Worm (Caenorhabditis elegans) whole organism, L2 larva: ENCODE measurements around the gene rcat-1.

ENCODE experiments used
- C34F6.9 ChIP-seq: fragments of 150-350 bp; optimal IDR thresholded peaks from 2 replicates; lab custom pipeline; 2014; ENCODE audit warnings: missing biosample characterization, missing genetic modification characterization
- F13H6.1 ChIP-seq: sonication (generic microtip); optimal IDR thresholded peaks from 2 replicates; lab custom pipeline; 2016; ENCODE audit warnings: missing genetic modification characterization, missing compliant biosample characterization
- R02D3.7 ChIP-seq: fragments of 150-350 bp; optimal IDR thresholded peaks from 2 replicates; lab custom pipeline; 2014; ENCODE audit warnings: missing biosample characterization, missing genetic modification characterization
- Y55F3AM.14 ChIP-seq: fragments of 200-800 bp; sonication (Bioruptor generic); optimal IDR thresholded peaks from 2 replicates; lab custom pipeline; 2018; ENCODE audit warnings: mild to moderate bottlenecking, missing genetic modification characterization, missing compliant biosample characterization
- ZK546.5 ChIP-seq: sonication (generic microtip); optimal IDR thresholded peaks from 2 replicates; lab custom pipeline; 2017; ENCODE audit warnings: missing biosample characterization, missing genetic modification characterization
- aly-2 ChIP-seq: fragments of 150-350 bp; optimal IDR thresholded peaks from 2 replicates; lab custom pipeline; 2014; ENCODE audit warnings: missing biosample characterization, missing genetic modification characterization
- ama-1 ChIP-seq: fragments of 150-350 bp; optimal IDR thresholded peaks from 2 replicates; lab custom pipeline; 2018; ENCODE audit warnings: inconsistent platforms
- blmp-1 ChIP-seq: sonication (generic microtip); optimal IDR thresholded peaks from 2 replicates; lab custom pipeline; 2017; ENCODE audit warnings: missing genetic modification characterization, mild to moderate bottlenecking, missing compliant biosample characterization, antibody characterized with exemption, moderate library complexity; ENCODE audit not compliant: insufficient read depth
- ceh-16 ChIP-seq: fragments of 150-350 bp; optimal IDR thresholded peaks from 2 replicates; lab custom pipeline; 2014; ENCODE audit warnings: missing biosample characterization, missing genetic modification characterization
- ceh-82 ChIP-seq: fragments of 150-350 bp; optimal IDR thresholded peaks from 2 replicates; lab custom pipeline; 2014; ENCODE audit warnings: missing biosample characterization, missing genetic modification characterization
- crh-2 ChIP-seq: sonication (generic microtip); optimal IDR thresholded peaks from 2 replicates; lab custom pipeline; 2017; ENCODE audit warnings: missing biosample characterization, missing genetic modification characterization
- dmd-4 ChIP-seq: sonication (generic microtip); optimal IDR thresholded peaks from 2 replicates; lab custom pipeline; 2017; ENCODE audit warnings: missing biosample characterization, missing genetic modification characterization
- egl-27 ChIP-seq: sonication (generic microtip); optimal IDR thresholded peaks from 3 replicates; lab custom pipeline; 2017; ENCODE audit warnings: missing biosample characterization, missing genetic modification reagents, missing genetic modification characterization
- fos-1 ChIP-seq: fragments of 150-350 bp; optimal IDR thresholded peaks from 2 replicates; lab custom pipeline; 2014; ENCODE audit warnings: missing biosample characterization, missing genetic modification characterization
- gmeb-1 ChIP-seq: fragments of 150-350 bp; optimal IDR thresholded peaks from 2 replicates; lab custom pipeline; 2014; ENCODE audit warnings: missing biosample characterization, missing genetic modification characterization
- lin-11 ChIP-seq: fragments of 150-350 bp; sonication (generic microtip); optimal IDR thresholded peaks from 2 replicates; lab custom pipeline; 2014; ENCODE audit warnings: missing biosample characterization, missing genetic modification characterization, inconsistent platforms, mixed read lengths
- lin-13 ChIP-seq: fragments of 150-350 bp; optimal IDR thresholded peaks from 2 replicates; lab custom pipeline; 2014; ENCODE audit warnings: missing biosample characterization, missing genetic modification reagents, missing genetic modification characterization
- lsy-2 ChIP-seq, 2 experiments: fragments of 150-350 bp in 1 of 2; sonication (generic microtip) in 1 of 2; optimal IDR thresholded peaks; 2 replicates each; lab custom pipeline; 2014 to 2017; ENCODE audit warnings: missing biosample characterization in 2 of 2, missing genetic modification characterization in 2 of 2
- mab-5 ChIP-seq: fragments of 150-350 bp; optimal IDR thresholded peaks from 2 replicates; lab custom pipeline; 2014; ENCODE audit warnings: missing biosample characterization, missing genetic modification characterization
- mbf-1 ChIP-seq: sonication (generic microtip); optimal IDR thresholded peaks from 2 replicates; lab custom pipeline; 2017; ENCODE audit warnings: missing biosample characterization, missing genetic modification characterization
- mdl-1 ChIP-seq, 2 experiments: fragments of 150-350 bp in 1 of 2; sonication (generic microtip) in 1 of 2; optimal IDR thresholded peaks; 2 replicates each; lab custom pipeline; 2017; ENCODE audit warnings: missing biosample characterization in 2 of 2, missing genetic modification characterization in 2 of 2
- nhr-11 ChIP-seq: fragments of 150-350 bp; optimal IDR thresholded peaks from 2 replicates; lab custom pipeline; 2014; ENCODE audit warnings: missing biosample characterization, missing genetic modification characterization
- nhr-129 ChIP-seq: fragments of 150-350 bp; optimal IDR thresholded peaks from 2 replicates; lab custom pipeline; 2014; ENCODE audit warnings: missing biosample characterization, missing genetic modification characterization
- nhr-21 ChIP-seq: fragments of 150-350 bp; optimal IDR thresholded peaks from 2 replicates; lab custom pipeline; 2014; ENCODE audit warnings: missing biosample characterization, missing genetic modification characterization
- nhr-237 ChIP-seq: fragments of 150-350 bp; optimal IDR thresholded peaks from 2 replicates; lab custom pipeline; 2014; ENCODE audit warnings: missing biosample characterization, missing genetic modification characterization
- nhr-25 ChIP-seq: fragments of 150-350 bp; sonication (generic microtip); optimal IDR thresholded peaks from 3 replicates; lab custom pipeline; 2014; ENCODE audit warnings: missing biosample characterization, missing genetic modification characterization
- nhr-6 ChIP-seq: fragments of 150-350 bp; optimal IDR thresholded peaks from 2 replicates; lab custom pipeline; 2014; ENCODE audit warnings: missing biosample characterization, missing genetic modification characterization
- nhr-77 ChIP-seq: fragments of 150-350 bp; optimal IDR thresholded peaks from 2 replicates; lab custom pipeline; 2014; ENCODE audit warnings: missing biosample characterization, missing genetic modification characterization
- peb-1 ChIP-seq: fragments of 150-350 bp; optimal IDR thresholded peaks from 2 replicates; lab custom pipeline; 2014; ENCODE audit warnings: missing biosample characterization, missing genetic modification characterization
- sem-4 ChIP-seq: fragments of 150-350 bp; optimal IDR thresholded peaks from 2 replicates; lab custom pipeline; 2014; ENCODE audit warnings: missing biosample characterization, missing genetic modification reagents, missing genetic modification characterization
- sma-3 ChIP-seq: sonication (generic microtip); optimal IDR thresholded peaks from 2 replicates; lab custom pipeline; 2016; ENCODE audit warnings: missing genetic modification reagents, missing genetic modification characterization, missing compliant biosample characterization
- sma-9 ChIP-seq, 2 experiments: fragments of 150-350 bp in 1 of 2; sonication (generic microtip) in 1 of 2; optimal IDR thresholded peaks; 2 replicates each; lab custom pipeline; 2014 to 2016; ENCODE audit warnings: missing genetic modification characterization in 2 of 2, mild to moderate bottlenecking in 1 of 2, missing biosample characterization in 1 of 2, missing compliant biosample characterization in 1 of 2, missing genetic modification reagents in 1 of 2, moderate library complexity in 1 of 2
- unc-55 ChIP-seq: fragments of 150-350 bp; sonication (generic microtip); optimal IDR thresholded peaks from 3 replicates; lab custom pipeline; 2014; ENCODE audit warnings: missing biosample characterization, missing genetic modification reagents, missing genetic modification characterization
- unc-62 ChIP-seq: fragments of 150-350 bp; optimal IDR thresholded peaks from 2 replicates; lab custom pipeline; 2014; ENCODE audit warnings: missing biosample characterization, missing genetic modification reagents, missing genetic modification characterization
- zag-1 ChIP-seq: fragments of 150-350 bp; optimal IDR thresholded peaks from 2 replicates; lab custom pipeline; 2014; ENCODE audit warnings: missing biosample characterization, missing genetic modification characterization
- ztf-11 ChIP-seq: sonication (generic microtip); optimal IDR thresholded peaks from 2 replicates; lab custom pipeline; 2017; ENCODE audit warnings: missing biosample characterization, missing genetic modification characterization
- ztf-4 ChIP-seq: fragments of 150-350 bp; optimal IDR thresholded peaks from 2 replicates; lab custom pipeline; 2014; ENCODE audit warnings: missing biosample characterization, missing genetic modification characterization

Gene rcat-1

ce11 chrIV:262460-262859 is 7.2 kb upstream of the rcat-1 start:
- TF ChIP-seq unc-55, result no peak
- no peak for TF ChIP-seq nhr-6
- TF ChIP-seq crh-2, result no peak
- TF ChIP-seq ceh-16 (tag; lab: Kevin White, UChicago), result no peak
- no peak for TF ChIP-seq C34F6.9 (tag; lab: Kevin White, UChicago)
- TF ChIP-seq zag-1 (tag; lab: Kevin White, UChicago), result no peak
- no peak for TF ChIP-seq ama-1 (lab: Kevin White, UChicago)
- TF ChIP-seq nhr-21 (tag; lab: Kevin White, UChicago), result no peak
- TF ChIP-seq peb-1 (tag; lab: Kevin White, UChicago), result no peak
- TF ChIP-seq ztf-11, result no peak
- no peak for TF ChIP-seq egl-27
- no peak for TF ChIP-seq ztf-4 (tag; lab: Kevin White, UChicago)
- no peak for TF ChIP-seq nhr-11 (tag; lab: Kevin White, UChicago)
- no peak for TF ChIP-seq unc-62 (GFP tag; lab: Kevin White, UChicago)
- no peak for TF ChIP-seq sma-9 (GFP tag; optimal IDR thresholded peaks at IDR 0.05; lab: Kevin White, UChicago)
- TF ChIP-seq sma-9 (tag; optimal IDR thresholded peaks at IDR 0.05; lab: Kevin White, UChicago), result no peak
- TF ChIP-seq F13H6.1 (tag; lab: Kevin White, UChicago), result no peak
- no peak for TF ChIP-seq sem-4 (tag; lab: Kevin White, UChicago)
- TF ChIP-seq, all 48 proteins: peak for 0

DNA sequence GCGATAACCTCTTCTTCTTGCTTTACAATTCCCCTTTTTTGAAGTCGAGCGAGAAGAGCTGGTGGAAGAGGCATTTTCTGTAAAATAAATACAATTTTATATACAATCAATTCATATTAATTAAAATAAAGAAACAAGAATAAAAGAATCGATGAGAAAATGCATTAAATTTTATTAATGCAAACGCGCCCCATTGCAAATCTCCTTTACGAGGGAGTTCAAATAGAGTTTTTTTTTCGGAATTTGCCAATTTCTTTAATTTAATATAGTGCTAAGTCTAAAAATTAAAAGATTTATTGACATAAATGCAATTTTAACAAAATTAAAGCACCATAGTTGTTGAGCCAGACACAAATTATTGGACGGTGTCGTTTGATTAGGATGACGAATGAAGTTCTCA is 6.4 kb upstream of the rcat-1 start, which contains the start of gene pqbp-1.1:
Gene pqbp-1.1 (minus strand): TSS at position 77 of the 400 bp plus-strand sequence.
- TF ChIP-seq blmp-1 (peak; percentile 49), fos-1 (tag; lab: Kevin White, UChicago) (peak; percentile 9), gmeb-1 (tag; lab: Kevin White, UChicago) (peak; percentile 95), peb-1 (tag; lab: Kevin White, UChicago) (no peak), R02D3.7 (tag; lab: Kevin White, UChicago) (no peak), lin-13 (GFP tag; lab: Kevin White, UChicago) (peak; percentile 66), sma-9 (GFP tag; optimal IDR thresholded peaks at IDR 0.05; lab: Kevin White, UChicago) (peak; percentile 37), sma-9 (tag; optimal IDR thresholded peaks at IDR 0.05; lab: Kevin White, UChicago) (no peak), sem-4 (tag; lab: Kevin White, UChicago) (peak; percentile 17), egl-27 (no peak), nhr-129 (peak; percentile 11), nhr-25 (tag; lab: Kevin White, UChicago) (peak; percentile 69), mab-5 (peak; percentile 37), ama-1 (lab: Kevin White, UChicago) (no peak), nhr-21 (tag; lab: Kevin White, UChicago) (peak; percentile 67), lsy-2 (tag; optimal IDR thresholded peaks at IDR 0.05; lab: Kevin White, UChicago) (peak; percentile 31 to 77), C34F6.9 (tag; lab: Kevin White, UChicago) (peak; percentile 79), unc-55 (peak; percentile 93), nhr-77 (tag; lab: Kevin White, UChicago) (no peak), sma-3 (GFP tag; lab: Kevin White, UChicago) (peak; percentile 57), crh-2 (peak; percentile 66), nhr-237 (tag; lab: Kevin White, UChicago) (no peak)

DNA sequence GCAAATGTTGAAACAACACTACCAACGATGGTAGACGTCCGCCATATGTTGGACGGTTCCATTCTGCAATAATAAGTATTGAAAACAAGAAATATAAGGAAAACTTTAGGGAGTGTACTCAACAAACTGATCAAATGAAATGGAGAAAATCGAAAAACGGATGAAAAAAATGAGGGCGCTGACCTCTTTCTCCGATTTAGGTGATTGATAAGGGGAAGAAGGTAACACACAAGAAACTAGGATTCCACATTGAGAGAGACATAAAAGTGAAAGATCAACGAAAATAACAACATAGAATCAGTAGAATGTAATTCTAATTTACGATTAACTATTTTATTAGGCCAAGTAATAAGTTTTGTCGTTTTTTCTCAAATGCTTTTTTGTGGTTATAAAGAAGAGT is 3.9 kb upstream of the rcat-1 start, which contains the start of gene dpy-9:
Gene dpy-9 (minus strand): TSS at position 63 of the 400 bp plus-strand sequence.
- TF ChIP-seq blmp-1 (peak; percentile 18), F13H6.1 (tag; lab: Kevin White, UChicago) (no peak)

ce11 chrIV:258362-258761 is 3.1 kb upstream of the rcat-1 start:
- TF ChIP-seq crh-2, result no peak
- TF ChIP-seq mdl-1 (tag; optimal IDR thresholded peaks at IDR 0.05; lab: Kevin White, UChicago), result no peak
- TF ChIP-seq zag-1 (tag; lab: Kevin White, UChicago), result no peak
- TF ChIP-seq F13H6.1 (tag; lab: Kevin White, UChicago), result no peak
- TF ChIP-seq sem-4 (tag; lab: Kevin White, UChicago), result no peak
- TF ChIP-seq mbf-1 (tag; lab: Kevin White, UChicago), result no peak
- no peak for TF ChIP-seq C34F6.9 (tag; lab: Kevin White, UChicago)
- TF ChIP-seq Y55F3AM.14 (GFP tag; lab: Kevin White, UChicago), result no peak
- TF ChIP-seq gmeb-1 (tag; lab: Kevin White, UChicago), result no peak
- TF ChIP-seq dmd-4 (tag; lab: Kevin White, UChicago), result no peak
- no peak for TF ChIP-seq lin-11 (tag; lab: Kevin White, UChicago)
- TF ChIP-seq aly-2 (tag; lab: Kevin White, UChicago), result no peak
- no peak for TF ChIP-seq nhr-25 (tag; lab: Kevin White, UChicago)
- no peak for TF ChIP-seq fos-1 (tag; lab: Kevin White, UChicago)
- no peak for TF ChIP-seq peb-1 (tag; lab: Kevin White, UChicago)
- TF ChIP-seq lin-13 (GFP tag; lab: Kevin White, UChicago), result no peak
- TF ChIP-seq ceh-82 (tag; lab: Kevin White, UChicago), result no peak
- TF ChIP-seq ZK546.5, result no peak
